Fruit fly (Drosophila melanogaster) whole organism, embryonic: ENCODE data around the gene CG1801.

ENCODE experiments used
- Abd-B ChIP-seq: fragments of 200-800 bp; sonication (Bioruptor generic); optimal IDR thresholded peaks from 2 replicates; lab custom pipeline; 2018; ENCODE audit warnings: missing biosample characterization, mild to moderate bottlenecking, missing genetic modification characterization, moderate library complexity
- Ada2b ChIP-seq: fragments of 200-800 bp; sonication (Bioruptor generic); IDR thresholded peaks from 2 replicates; pipeline ENCODE4 v1.3.6; 2022; ENCODE audit warnings: missing biosample characterization, missing genetic modification characterization
- CG11398 ChIP-seq: fragments of 200-800 bp; sonication (Bioruptor generic); optimal IDR thresholded peaks from 2 replicates; lab custom pipeline; 2016; ENCODE audit warnings: missing biosample characterization, missing genetic modification characterization
- CG12104 ChIP-seq: fragments of 200-800 bp; sonication (Bioruptor generic); optimal IDR thresholded peaks from 3 replicates; lab custom pipeline; 2016; ENCODE audit warnings: missing biosample characterization, missing genetic modification characterization
- CG13624 ChIP-seq: fragments of 200-800 bp; sonication (Bioruptor generic); optimal IDR thresholded peaks from 2 replicates; lab custom pipeline; 2016; ENCODE audit warnings: missing biosample characterization, missing genetic modification characterization
- CG13775 ChIP-seq: fragments of 200-800 bp; sonication (Bioruptor generic); optimal IDR thresholded peaks from 3 replicates; lab custom pipeline; 2017; ENCODE audit warnings: missing biosample characterization, mild to moderate bottlenecking, missing genetic modification characterization
- CG13894 ChIP-seq: fragments of 200-800 bp; sonication (Bioruptor generic); optimal IDR thresholded peaks from 3 replicates; lab custom pipeline; 2018; ENCODE audit warnings: missing biosample characterization, mild to moderate bottlenecking, missing genetic modification characterization, moderate library complexity
- CG14667 ChIP-seq: fragments of 200-800 bp; sonication (Bioruptor generic); IDR thresholded peaks from 2 replicates; pipeline ENCODE4 v1.3.6; 2022; ENCODE audit warnings: missing biosample characterization, missing genetic modification characterization
- CG1602 ChIP-seq: fragments of 200-800 bp; sonication (Bioruptor generic); optimal IDR thresholded peaks from 3 replicates; lab custom pipeline; 2016; ENCODE audit warnings: missing biosample characterization, missing genetic modification characterization
- CG17912 ChIP-seq: fragments of 200-800 bp; sonication (Bioruptor generic); optimal IDR thresholded peaks from 2 replicates; lab custom pipeline; 2018; ENCODE audit warnings: missing biosample characterization, mild to moderate bottlenecking, missing genetic modification characterization
- CG18011 ChIP-seq: fragments of 200-800 bp; sonication (Bioruptor generic); optimal IDR thresholded peaks from 2 replicates; lab custom pipeline; 2017; ENCODE audit warnings: missing biosample characterization, missing genetic modification characterization, mild to moderate bottlenecking, moderate library complexity, missing genotype
- CG2129 ChIP-seq: fragments of 200-800 bp; sonication (Bioruptor generic); IDR thresholded peaks from 2 replicates; pipeline ENCODE4 v1.3.6; 2022; ENCODE audit warnings: missing biosample characterization, missing genetic modification characterization; ENCODE audit not compliant: partially characterized antibody
- CG2678 ChIP-seq: fragments of 200-800 bp; sonication (Bioruptor generic); optimal IDR thresholded peaks from 3 replicates; lab custom pipeline; 2019; ENCODE audit warnings: missing biosample characterization, mild to moderate bottlenecking, missing genetic modification characterization, moderate library complexity
- CG2889 ChIP-seq: fragments of 200-800 bp; sonication (Bioruptor generic); IDR thresholded peaks from 3 replicates; pipeline ENCODE4 v1.3.6; 2022; ENCODE audit warnings: missing biosample characterization, missing genetic modification characterization
- CG31365 ChIP-seq: fragments of 200-800 bp; sonication (Bioruptor generic); optimal IDR thresholded peaks from 2 replicates; lab custom pipeline; 2018; ENCODE audit warnings: missing biosample characterization, mild to moderate bottlenecking, missing genetic modification characterization
- CG34422 ChIP-seq: fragments of 200-800 bp; sonication (Bioruptor generic); IDR thresholded peaks from 3 replicates; pipeline ENCODE4 v1.3.6; 2022; ENCODE audit warnings: missing biosample characterization, missing genetic modification characterization
- CG7745 ChIP-seq: fragments of 200-800 bp; sonication (Bioruptor generic); optimal IDR thresholded peaks from 2 replicates; lab custom pipeline; 2018; ENCODE audit warnings: missing biosample characterization, mild to moderate bottlenecking, missing genetic modification characterization, moderate library complexity
- Dad ChIP-seq: fragments of 200-800 bp; sonication (Bioruptor generic); optimal IDR thresholded peaks from 3 replicates; lab custom pipeline; 2016; ENCODE audit warnings: missing biosample characterization, missing genetic modification characterization
- Dref ChIP-seq: fragments of 200-800 bp; sonication (Bioruptor generic); IDR thresholded peaks from 2 replicates; pipeline ENCODE4 v1.3.6; 2022; ENCODE audit warnings: missing biosample characterization, missing genetic modification characterization
- Eip74EF ChIP-seq, 2 experiments: fragments of 200-800 bp in 1 of 2; fragments of >200 bp in 1 of 2; sonication (Bioruptor generic) in 1 of 2; optimal IDR thresholded peaks; 2 replicates each; lab custom pipeline; 2017 to 2019; ENCODE audit warnings: missing biosample characterization in 2 of 2, missing genetic modification characterization in 2 of 2, mild to moderate bottlenecking in 1 of 2, moderate library complexity in 1 of 2
- Ets97D ChIP-seq: fragments of 200-800 bp; sonication (Bioruptor generic); optimal IDR thresholded peaks from 3 replicates; lab custom pipeline; 2016; ENCODE audit warnings: missing biosample characterization, missing genetic modification characterization
- GATAe ChIP-seq: fragments of 200-800 bp; sonication (Bioruptor generic); conservative IDR thresholded peaks from 2 replicates; pipeline ENCODE4 v1.3.6; 2022; ENCODE audit warnings: missing biosample characterization, missing genetic modification characterization
- Hand ChIP-seq: fragments of 200-800 bp; sonication (Bioruptor generic); optimal IDR thresholded peaks from 2 replicates; lab custom pipeline; 2017; ENCODE audit warnings: mild to moderate bottlenecking, missing biosample characterization, missing genetic modification reagents, missing genetic modification characterization
- HmgD ChIP-seq: fragments of 200-800 bp; sonication (Bioruptor generic); optimal IDR thresholded peaks from 3 replicates; lab custom pipeline; 2016; ENCODE audit warnings: missing biosample characterization, missing genetic modification characterization
- Kr ChIP-seq: fragments of 200-800 bp; sonication (Bioruptor generic); optimal IDR thresholded peaks from 2 replicates; lab custom pipeline; 2017; ENCODE audit warnings: missing biosample characterization, mild to moderate bottlenecking, missing genetic modification characterization
- Lim3 ChIP-seq: fragments of 200-800 bp; sonication (Bioruptor generic); IDR thresholded peaks from 2 replicates; pipeline ENCODE4 v1.3.6; 2022; ENCODE audit warnings: missing biosample characterization, missing genetic modification characterization
- MESR4 ChIP-seq: fragments of 200-800 bp; sonication (Bioruptor generic); optimal IDR thresholded peaks from 2 replicates; lab custom pipeline; 2018; ENCODE audit warnings: missing biosample characterization, mild to moderate bottlenecking, missing genetic modification characterization, moderate library complexity
- Mad ChIP-seq: fragments of 200-800 bp; sonication (Bioruptor generic); optimal IDR thresholded peaks from 2 replicates; lab custom pipeline; 2016; ENCODE audit warnings: missing biosample characterization, missing genetic modification characterization
- Six4 ChIP-seq: fragments of 200-800 bp; sonication (Bioruptor generic); optimal IDR thresholded peaks from 2 replicates; lab custom pipeline; 2016; ENCODE audit warnings: missing biosample characterization, missing genetic modification characterization
- TFAM ChIP-seq: fragments of 200-800 bp; sonication (Bioruptor generic); optimal IDR thresholded peaks from 2 replicates; lab custom pipeline; 2017; ENCODE audit warnings: missing biosample characterization, missing genetic modification characterization, inconsistent platforms
- YL-1 ChIP-seq: fragments of 200-800 bp; sonication (Bioruptor generic); optimal IDR thresholded peaks from 3 replicates; lab custom pipeline; 2017; ENCODE audit warnings: missing biosample characterization, mild to moderate bottlenecking, missing genetic modification characterization
- ash1 ChIP-seq: fragments of 200-800 bp; sonication (Bioruptor generic); optimal IDR thresholded peaks from 2 replicates; lab custom pipeline; 2018; ENCODE audit warnings: missing biosample characterization, mild to moderate bottlenecking, missing genetic modification characterization
- az2 ChIP-seq: fragments of 200-800 bp; sonication (Bioruptor generic); optimal IDR thresholded peaks from 3 replicates; lab custom pipeline; 2016; ENCODE audit warnings: missing biosample characterization, missing genetic modification characterization
- ci ChIP-seq: fragments of 200-800 bp; sonication (Bioruptor generic); IDR thresholded peaks from 3 replicates; pipeline ENCODE4 v1.3.6; 2022; ENCODE audit warnings: missing biosample characterization, missing genetic modification characterization
- crc ChIP-seq: fragments of 200-800 bp; sonication (Bioruptor generic); optimal IDR thresholded peaks from 2 replicates; lab custom pipeline; 2016; ENCODE audit warnings: missing biosample characterization, missing genetic modification characterization
- crp ChIP-seq, 2 experiments: fragments of 200-800 bp; sonication (Bioruptor generic); optimal IDR thresholded peaks; 2 replicates in 1 of 2; 3 replicates in 1 of 2; lab custom pipeline; 2017; ENCODE audit warnings: missing biosample characterization in 2 of 2, missing genetic modification characterization in 2 of 2, mild to moderate bottlenecking in 1 of 2, moderate library complexity in 1 of 2
- ewg ChIP-seq: fragments of 200-800 bp; sonication (Bioruptor generic); optimal IDR thresholded peaks from 3 replicates; lab custom pipeline; 2017; ENCODE audit warnings: mild to moderate bottlenecking, missing biosample characterization, missing genetic modification reagents, missing genetic modification characterization
- ftz-f1 ChIP-seq: fragments of 200-800 bp; sonication (Bioruptor generic); optimal IDR thresholded peaks from 2 replicates; lab custom pipeline; 2016; ENCODE audit warnings: missing biosample characterization, missing genetic modification characterization
- gcm ChIP-seq: fragments of 200-800 bp; sonication (Bioruptor generic); optimal IDR thresholded peaks from 2 replicates; lab custom pipeline; 2019; ENCODE audit warnings: missing biosample characterization, mild to moderate bottlenecking, missing genetic modification characterization, moderate library complexity
- grau ChIP-seq: fragments of 200-800 bp; optimal IDR thresholded peaks from 3 replicates; lab custom pipeline; 2019; ENCODE audit warnings: missing biosample characterization, mild to moderate bottlenecking, missing genetic modification characterization, moderate library complexity
- gro ChIP-seq: fragments of 200-800 bp; sonication (Bioruptor generic); optimal IDR thresholded peaks from 2 replicates; lab custom pipeline; 2016; ENCODE audit warnings: missing biosample characterization, missing genetic modification characterization
- mirr ChIP-seq: fragments of 200-800 bp; sonication (Bioruptor generic); optimal IDR thresholded peaks from 3 replicates; lab custom pipeline; 2018; ENCODE audit warnings: missing biosample characterization, mild to moderate bottlenecking, missing genetic modification characterization
- pho ChIP-seq: fragments of 200-800 bp; sonication (Bioruptor generic); optimal IDR thresholded peaks from 2 replicates; lab custom pipeline; 2016; ENCODE audit warnings: missing biosample characterization, missing genetic modification characterization
- ro ChIP-seq: fragments of 200-800 bp; sonication (Bioruptor generic); IDR thresholded peaks from 2 replicates; pipeline ENCODE4 v1.3.6; 2022; ENCODE audit warnings: missing biosample characterization, missing genetic modification characterization
- slbo ChIP-seq: fragments of 200-800 bp; sonication (Bioruptor generic); IDR thresholded peaks from 2 replicates; pipeline ENCODE4 v1.3.6; 2022; ENCODE audit warnings: missing biosample characterization, missing genetic modification characterization
- stwl ChIP-seq: fragments of 200-800 bp; sonication (Bioruptor generic); optimal IDR thresholded peaks from 3 replicates; lab custom pipeline; 2018; ENCODE audit warnings: missing biosample characterization, mild to moderate bottlenecking, missing genetic modification characterization, moderate library complexity
- sug ChIP-seq: fragments of 200-800 bp; optimal IDR thresholded peaks from 2 replicates; lab custom pipeline; 2019; ENCODE audit warnings: missing biosample characterization, mild to moderate bottlenecking, missing genetic modification characterization, moderate library complexity
- tap ChIP-seq: fragments of 200-800 bp; optimal IDR thresholded peaks from 3 replicates; lab custom pipeline; 2019; ENCODE audit warnings: missing biosample characterization, mild to moderate bottlenecking, missing genetic modification characterization, moderate library complexity
- unpg ChIP-seq: fragments of 200-800 bp; sonication (Bioruptor generic); optimal IDR thresholded peaks from 3 replicates; lab custom pipeline; 2018; ENCODE audit warnings: missing biosample characterization, mild to moderate bottlenecking, missing genetic modification characterization, moderate library complexity

The CG1801 gene

dm6 chrX:21306485-21307142 is 10.7 kb downstream of the CG1801 start, which contains the start of gene Abca3 (continued):
- peak in 1 of 2 experiments; percentile 75 for TF ChIP-seq crp (GFP tag; optimal IDR thresholded peaks at IDR 0.05; lab: Kevin White, UChicago)
- no peak for TF ChIP-seq Six4 (GFP tag; lab: Kevin White, UChicago)
- TF ChIP-seq grau (tag; lab: Kevin White, UChicago): peak; percentile 80
- TF ChIP-seq CG13775 (GFP tag; lab: Kevin White, UChicago): peak; percentile 64
- TF ChIP-seq mirr (GFP tag; lab: Kevin White, UChicago): peak; percentile 76
- TF ChIP-seq CG2678 (tag; lab: Kevin White, UChicago): peak; percentile 83
- peak; percentile 81 for TF ChIP-seq CG13894 (tag; lab: Kevin White, UChicago)
- peak; percentile 21 for TF ChIP-seq CG31365 (tag; lab: Kevin White, UChicago)
- TF ChIP-seq Ets97D (GFP tag; lab: Kevin White, UChicago): no peak
- TF ChIP-seq Dad: peak; percentile 32
- TF ChIP-seq ftz-f1 (GFP tag; lab: Kevin White, UChicago): peak; percentile 55
- TF ChIP-seq CG12104: no peak
- peak; percentile 11 for TF ChIP-seq Mad (GFP tag; lab: Kevin White, UChicago)
- no peak for TF ChIP-seq CG14667
- no peak for TF ChIP-seq TFAM (GFP tag; lab: Kevin White, UChicago)
- no peak for TF ChIP-seq Hand (GFP tag; lab: Kevin White, UChicago)
- TF ChIP-seq MESR4: peak; percentile 1
- peak; percentile 58 for TF ChIP-seq CG13624 (GFP tag; lab: Kevin White, UChicago)
- TF ChIP-seq slbo (GFP tag; lab: Robert Waterston, UW): peak; percentile 76
- no peak for TF ChIP-seq Lim3 (GFP tag; lab: Robert Waterston, UW)
- peak; percentile 17 for TF ChIP-seq Abd-B (GFP tag; lab: Kevin White, UChicago)
- TF ChIP-seq Ada2b (GFP tag; lab: Robert Waterston, UW): no peak; the same call in 1 of the 2 replicates
- peak; percentile 13 for TF ChIP-seq HmgD (GFP tag; lab: Kevin White, UChicago)
- no peak for TF ChIP-seq CG2889 (GFP tag; lab: Robert Waterston, UW)
- TF ChIP-seq ewg: peak; percentile 11
- no peak for TF ChIP-seq CG34422
- TF ChIP-seq unpg (GFP tag; lab: Kevin White, UChicago): peak; percentile 65
- TF ChIP-seq ci: no peak
- TF ChIP-seq gcm: peak; percentile 38
- TF ChIP-seq Eip74EF (GFP tag; optimal IDR thresholded peaks at IDR 0.05; lab: Kevin White, UChicago): peak in 1 of 2 experiments; percentile 17
- no peak for TF ChIP-seq CG18011 (GFP tag; lab: Kevin White, UChicago)
- TF ChIP-seq crc (GFP tag; lab: Kevin White, UChicago): peak; percentile 56
- TF ChIP-seq ro (GFP tag; lab: Robert Waterston, UW): no peak
- peak; percentile 40 for TF ChIP-seq az2 (GFP tag; lab: Kevin White, UChicago)
- no peak for TF ChIP-seq CG2129 (GFP tag; lab: Robert Waterston, UW)
- peak; percentile 24 for TF ChIP-seq tap (tag; lab: Kevin White, UChicago)
- TF ChIP-seq CG7745 (tag; lab: Kevin White, UChicago): no peak
- TF ChIP-seq CG11398 (GFP tag; lab: Kevin White, UChicago): no peak
- no peak for TF ChIP-seq CG17912
- no peak for TF ChIP-seq Kr
- no peak for TF ChIP-seq GATAe (GFP tag; lab: Robert Waterston, UW)
- TF ChIP-seq CG1602 (GFP tag; lab: Kevin White, UChicago): peak; percentile 23
- TF ChIP-seq ash1 (GFP tag; lab: Kevin White, UChicago): no peak
- TF ChIP-seq stwl (tag; lab: Kevin White, UChicago): peak; percentile 30
- TF ChIP-seq pho (GFP tag; lab: Kevin White, UChicago): peak; percentile 69
- peak; percentile 69 for TF ChIP-seq Dref (GFP tag; lab: Robert Waterston, UW)
- TF ChIP-seq sug (tag; lab: Kevin White, UChicago): peak; percentile 83
- TF ChIP-seq gro (GFP tag; lab: Kevin White, UChicago): peak; percentile 57
- peak; percentile 2 for TF ChIP-seq YL-1
